Fruit fly (Drosophila melanogaster) whole organism, embryonic: Measurements from ENCODE around the gene her.

ENCODE experiments used
- Blimp-1 ChIP-seq: fragments of 200-800 bp; sonication (Bioruptor generic); optimal IDR thresholded peaks from 3 replicates; lab custom pipeline; 2018; ENCODE audit warnings: missing biosample characterization, missing genetic modification characterization, mild to moderate bottlenecking, moderate library complexity, missing genetic modification reagents
- CG10321 ChIP-seq: fragments of 200-800 bp; sonication (Bioruptor generic); IDR thresholded peaks from 2 replicates; pipeline ENCODE4 v1.3.6; 2022; ENCODE audit warnings: missing biosample characterization, missing genetic modification characterization
- CG10654 ChIP-seq: fragments of 200-800 bp; sonication (Bioruptor generic); optimal IDR thresholded peaks from 2 replicates; lab custom pipeline; 2016; ENCODE audit warnings: missing biosample characterization, missing genetic modification characterization
- CG10959 ChIP-seq: fragments of 200-800 bp; sonication (Bioruptor generic); IDR thresholded peaks from 2 replicates; pipeline ENCODE4 v1.3.6; 2022; ENCODE audit warnings: missing biosample characterization, missing genetic modification characterization
- CG11696 ChIP-seq: fragments of 200-800 bp; sonication (Bioruptor generic); IDR thresholded peaks from 2 replicates; pipeline ENCODE4 v1.3.6; 2022; ENCODE audit warnings: missing biosample characterization, missing genetic modification characterization
- CG12391 ChIP-seq: fragments of 200-800 bp; sonication (Bioruptor generic); optimal IDR thresholded peaks from 3 replicates; lab custom pipeline; 2018; ENCODE audit warnings: missing biosample characterization, mild to moderate bottlenecking, missing genetic modification characterization, moderate library complexity
- CG13296 ChIP-seq: fragments of 200-800 bp; sonication (Bioruptor generic); optimal IDR thresholded peaks from 3 replicates; lab custom pipeline; 2018; ENCODE audit warnings: missing biosample characterization, mild to moderate bottlenecking, missing genetic modification characterization
- CG13775 ChIP-seq: fragments of 200-800 bp; sonication (Bioruptor generic); optimal IDR thresholded peaks from 3 replicates; lab custom pipeline; 2017; ENCODE audit warnings: missing biosample characterization, mild to moderate bottlenecking, missing genetic modification characterization
- CG15073 ChIP-seq: fragments of 200-800 bp; sonication (Bioruptor generic); optimal IDR thresholded peaks from 2 replicates; lab custom pipeline; 2016; ENCODE audit warnings: missing biosample characterization, missing genetic modification characterization
- CG1647 ChIP-seq: fragments of 200-800 bp; sonication (Bioruptor generic); optimal IDR thresholded peaks from 3 replicates; lab custom pipeline; 2016; ENCODE audit warnings: missing biosample characterization, missing genetic modification characterization
- CG2678 ChIP-seq: fragments of 200-800 bp; sonication (Bioruptor generic); optimal IDR thresholded peaks from 3 replicates; lab custom pipeline; 2019; ENCODE audit warnings: missing biosample characterization, mild to moderate bottlenecking, missing genetic modification characterization, moderate library complexity
- CG32532 ChIP-seq: fragments of 200-800 bp; sonication (Bioruptor generic); IDR thresholded peaks from 2 replicates; pipeline ENCODE4 v1.3.6; 2022; ENCODE audit warnings: missing biosample characterization, missing genetic modification characterization
- CG32772 ChIP-seq: fragments of 200-800 bp; sonication (Bioruptor generic); IDR thresholded peaks from 2 replicates; pipeline ENCODE4 v1.3.6; 2022; ENCODE audit warnings: missing biosample characterization, missing genetic modification characterization
- CG3281 ChIP-seq: fragments of 200-800 bp; sonication (Bioruptor generic); optimal IDR thresholded peaks from 3 replicates; lab custom pipeline; 2017; ENCODE audit warnings: missing biosample characterization, mild to moderate bottlenecking, missing genetic modification characterization
- CG34224 ChIP-seq: fragments of 200-800 bp; sonication (Bioruptor generic); IDR thresholded peaks from 3 replicates; pipeline ENCODE4 v1.3.6; 2022; ENCODE audit warnings: missing biosample characterization, missing genetic modification characterization; ENCODE audit not compliant: partially characterized antibody
- CG34422 ChIP-seq: fragments of 200-800 bp; sonication (Bioruptor generic); IDR thresholded peaks from 3 replicates; pipeline ENCODE4 v1.3.6; 2022; ENCODE audit warnings: missing biosample characterization, missing genetic modification characterization
- CG6791 ChIP-seq: fragments of 200-800 bp; sonication (Bioruptor generic); IDR thresholded peaks from 3 replicates; pipeline ENCODE4 v1.3.6; 2022; ENCODE audit warnings: missing biosample characterization, missing genetic modification characterization; ENCODE audit not compliant: partially characterized antibody
- CG7372 ChIP-seq: fragments of 200-800 bp; sonication (Bioruptor generic); IDR thresholded peaks from 2 replicates; pipeline ENCODE4 v1.3.6; 2022; ENCODE audit warnings: missing biosample characterization, missing genetic modification characterization
- CG7745 ChIP-seq: fragments of 200-800 bp; sonication (Bioruptor generic); optimal IDR thresholded peaks from 2 replicates; lab custom pipeline; 2018; ENCODE audit warnings: missing biosample characterization, mild to moderate bottlenecking, missing genetic modification characterization, moderate library complexity
- CoRest ChIP-seq: fragments of 200-800 bp; sonication (Bioruptor generic); optimal IDR thresholded peaks from 3 replicates; lab custom pipeline; 2018; ENCODE audit warnings: missing biosample characterization, mild to moderate bottlenecking, missing genetic modification characterization, moderate library complexity
- Drgx ChIP-seq: fragments of 200-800 bp; sonication (Bioruptor generic); IDR thresholded peaks from 2 replicates; pipeline ENCODE4 v1.3.6; 2022; ENCODE audit warnings: missing biosample characterization, missing genetic modification characterization
- Fer3 ChIP-seq: fragments of 200-800 bp; sonication (Bioruptor generic); optimal IDR thresholded peaks from 2 replicates; lab custom pipeline; 2018; ENCODE audit warnings: missing biosample characterization, mild to moderate bottlenecking, missing genetic modification characterization, moderate library complexity
- HHEX ChIP-seq: fragments of 200-800 bp; sonication (Bioruptor generic); optimal IDR thresholded peaks from 3 replicates; lab custom pipeline; 2017; ENCODE audit warnings: missing biosample characterization, mild to moderate bottlenecking, missing genetic modification characterization, missing genetic modification reagents
- HLH4C ChIP-seq: fragments of 200-800 bp; sonication (Bioruptor generic); IDR thresholded peaks from 3 replicates; pipeline ENCODE4 v1.3.6; 2022; ENCODE audit warnings: missing biosample characterization, missing genetic modification characterization; ENCODE audit not compliant: partially characterized antibody
- HLHmδ ChIP-seq: fragments of 200-800 bp; sonication (Bioruptor generic); optimal IDR thresholded peaks from 2 replicates; lab custom pipeline; 2018; ENCODE audit warnings: missing biosample characterization, mild to moderate bottlenecking, missing genetic modification characterization, moderate library complexity
- Med ChIP-seq: fragments of 200-800 bp; sonication (Bioruptor generic); peaks from one replicate; lab custom pipeline; 2016; ENCODE audit warnings: missing biosample characterization, missing genetic modification characterization, mild to moderate bottlenecking, inconsistent platforms, moderate library complexity
- NfI ChIP-seq: fragments of 200-800 bp; sonication (Bioruptor generic); optimal IDR thresholded peaks from 3 replicates; lab custom pipeline; 2018; ENCODE audit warnings: missing biosample characterization, mild to moderate bottlenecking, missing genetic modification characterization, moderate library complexity
- Optix ChIP-seq: fragments of 200-800 bp; sonication (Bioruptor generic); IDR thresholded peaks from 3 replicates; pipeline ENCODE4 v1.3.6; 2022; ENCODE audit warnings: missing biosample characterization, missing genetic modification characterization
- Sin3A ChIP-seq: fragments of >200 bp; optimal IDR thresholded peaks from 2 replicates; lab custom pipeline; 2018
- Sox100B ChIP-seq: fragments of 200-800 bp; sonication (Bioruptor generic); optimal IDR thresholded peaks from 3 replicates; lab custom pipeline; 2018; ENCODE audit warnings: missing biosample characterization, mild to moderate bottlenecking, missing genetic modification characterization
- Sry-β ChIP-seq: fragments of 200-800 bp; sonication (Bioruptor generic); optimal IDR thresholded peaks from 2 replicates; lab custom pipeline; 2018; ENCODE audit warnings: missing biosample characterization, mild to moderate bottlenecking, missing genetic modification characterization, moderate library complexity
- YL-1 ChIP-seq: fragments of 200-800 bp; sonication (Bioruptor generic); optimal IDR thresholded peaks from 3 replicates; lab custom pipeline; 2017; ENCODE audit warnings: missing biosample characterization, mild to moderate bottlenecking, missing genetic modification characterization
- abd-A ChIP-seq: fragments of 200-800 bp; sonication (Bioruptor generic); optimal IDR thresholded peaks from 3 replicates; lab custom pipeline; 2019; ENCODE audit warnings: missing biosample characterization, mild to moderate bottlenecking, missing genetic modification characterization, moderate library complexity
- crol ChIP-seq: fragments of 200-800 bp; sonication (Bioruptor generic); IDR thresholded peaks from 2 replicates; pipeline ENCODE4 v1.3.6; 2022; ENCODE audit warnings: missing biosample characterization, missing genetic modification characterization
- cwo ChIP-seq: fragments of 200-800 bp; sonication (Bioruptor generic); optimal IDR thresholded peaks from 3 replicates; lab custom pipeline; 2017; ENCODE audit warnings: missing biosample characterization, missing genetic modification characterization, mild to moderate bottlenecking, moderate library complexity, missing genetic modification reagents
- dimm ChIP-seq: fragments of 200-800 bp; sonication (Bioruptor generic); IDR thresholded peaks from 2 replicates; pipeline ENCODE4 v1.3.6; 2022; ENCODE audit warnings: missing biosample characterization, missing genetic modification characterization
- fd96Cb ChIP-seq: fragments of 200-800 bp; sonication (Bioruptor generic); optimal IDR thresholded peaks from 2 replicates; lab custom pipeline; 2018; ENCODE audit warnings: missing biosample characterization, mild to moderate bottlenecking, missing genetic modification characterization, moderate library complexity
- gem ChIP-seq: fragments of 200-800 bp; sonication (Bioruptor generic); optimal IDR thresholded peaks from 2 replicates; lab custom pipeline; 2019; ENCODE audit warnings: missing biosample characterization, mild to moderate bottlenecking, missing genetic modification characterization, moderate library complexity
- grau ChIP-seq: fragments of 200-800 bp; optimal IDR thresholded peaks from 3 replicates; lab custom pipeline; 2019; ENCODE audit warnings: missing biosample characterization, mild to moderate bottlenecking, missing genetic modification characterization, moderate library complexity
- hbn ChIP-seq: fragments of 200-800 bp; sonication (Bioruptor generic); IDR thresholded peaks from 2 replicates; pipeline ENCODE4 v1.3.6; 2022; ENCODE audit warnings: missing biosample characterization, missing genetic modification characterization; ENCODE audit not compliant: partially characterized antibody
- ind ChIP-seq: fragments of 200-800 bp; sonication (Bioruptor generic); optimal IDR thresholded peaks from 3 replicates; lab custom pipeline; 2016; ENCODE audit warnings: missing biosample characterization, missing genetic modification characterization
- phol ChIP-seq: fragments of 200-800 bp; sonication (Bioruptor generic); optimal IDR thresholded peaks from 3 replicates; lab custom pipeline; 2018; ENCODE audit warnings: missing biosample characterization, mild to moderate bottlenecking, missing genetic modification characterization, moderate library complexity
- prd ChIP-seq, 3 experiments: fragments of >200 bp in 2 of 3; fragments of 200-800 bp in 1 of 3; sonication (Bioruptor generic) in 1 of 3; optimal IDR thresholded peaks in 2 of 3; IDR thresholded peaks in 1 of 3; 2 replicates in 2 of 3; 3 replicates in 1 of 3; pipeline versions ENCODE4 v1.3.6 to Lab custom; 2017 to 2022; ENCODE audit warnings: missing biosample characterization in 1 of 3, missing genetic modification characterization in 1 of 3
- rib ChIP-seq: fragments of 200-800 bp; sonication (Bioruptor generic); IDR thresholded peaks from 2 replicates; pipeline ENCODE4 v1.3.6; 2022; ENCODE audit warnings: missing biosample characterization, missing genetic modification characterization
- scrt ChIP-seq: fragments of 200-800 bp; sonication (Bioruptor generic); optimal IDR thresholded peaks from 2 replicates; lab custom pipeline; 2018; ENCODE audit warnings: missing biosample characterization, mild to moderate bottlenecking, missing genetic modification characterization, moderate library complexity
- sens ChIP-seq: fragments of 200-800 bp; sonication (Bioruptor generic); peaks from one replicate; lab custom pipeline; 2016; ENCODE audit warnings: missing biosample characterization, missing genetic modification characterization
- sob ChIP-seq: fragments of 200-800 bp; sonication (Bioruptor generic); IDR thresholded peaks from 2 replicates; pipeline ENCODE4 v1.3.6; 2022; ENCODE audit warnings: missing biosample characterization, missing genetic modification characterization
- sug ChIP-seq: fragments of 200-800 bp; optimal IDR thresholded peaks from 2 replicates; lab custom pipeline; 2019; ENCODE audit warnings: missing biosample characterization, mild to moderate bottlenecking, missing genetic modification characterization, moderate library complexity
- tap ChIP-seq: fragments of 200-800 bp; optimal IDR thresholded peaks from 3 replicates; lab custom pipeline; 2019; ENCODE audit warnings: missing biosample characterization, mild to moderate bottlenecking, missing genetic modification characterization, moderate library complexity
- tup ChIP-seq: fragments of 200-800 bp; sonication (Bioruptor generic); optimal IDR thresholded peaks from 2 replicates; lab custom pipeline; 2016; ENCODE audit warnings: missing biosample characterization, mild to moderate bottlenecking, missing genetic modification characterization, moderate library complexity

Gene her

DNA sequence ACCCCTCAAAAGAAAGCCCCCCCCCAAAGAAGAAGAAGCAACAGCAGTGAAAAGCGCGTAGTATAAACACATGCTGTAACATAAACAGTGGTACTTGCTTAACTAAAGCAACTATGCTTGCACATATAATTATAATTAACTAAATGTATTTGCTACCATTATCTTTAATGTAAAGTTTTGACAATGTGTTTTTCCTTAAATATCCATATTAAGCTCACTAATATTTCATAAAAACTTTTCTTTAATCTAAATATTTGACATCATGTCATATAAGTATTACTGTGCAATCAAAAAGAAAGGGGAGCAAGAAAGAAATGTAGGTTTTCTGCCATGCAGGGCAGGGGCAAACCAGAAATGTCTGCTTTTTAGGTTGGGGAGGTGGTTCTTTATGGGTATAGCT is 39.8 kb downstream of the her start:
- TF ChIP-seq CG10959 (GFP tag; lab: Robert Waterston, UW): no peak
- peak; percentile 51 for TF ChIP-seq phol (tag; lab: Kevin White, UChicago)
- TF ChIP-seq dimm (GFP tag; lab: Robert Waterston, UW): no peak
- TF ChIP-seq cwo (GFP tag; lab: Kevin White, UChicago): peak; percentile 43
- no peak for TF ChIP-seq NfI
- TF ChIP-seq CG1647 (GFP tag; lab: Kevin White, UChicago): no peak
- TF ChIP-seq CG6791: no peak
- TF ChIP-seq HLH4C (GFP tag; lab: Robert Waterston, UW): no peak
- TF ChIP-seq abd-A (tag; lab: Kevin White, UChicago): peak; percentile 67
- peak; percentile 81 for TF ChIP-seq crol
- no peak for TF ChIP-seq sug (tag; lab: Kevin White, UChicago)
- TF ChIP-seq Drgx (GFP tag; lab: Robert Waterston, UW): 0 out of 2 replicates have a peak, but pooled peaks have one; percentile 8
- TF ChIP-seq Blimp-1 (GFP tag; lab: Kevin White, UChicago): peak; percentile 56
- TF ChIP-seq CG3281 (GFP tag; lab: Kevin White, UChicago): peak; percentile 53
- TF ChIP-seq Sin3A (lab: Kevin White, UChicago): no peak
- no peak for TF ChIP-seq CG7745 (tag; lab: Kevin White, UChicago)
- peak; percentile 21; the same call in 1 of the 2 replicates for TF ChIP-seq CG32532
- TF ChIP-seq CG13775 (GFP tag; lab: Kevin White, UChicago): no peak
- TF ChIP-seq CG2678: peak; percentile 70
- no peak for TF ChIP-seq rib (GFP tag; lab: Robert Waterston, UW)
- peak; percentile 13; the same call in 1 of the 2 replicates for TF ChIP-seq CG7372
- no peak for TF ChIP-seq YL-1 (GFP tag; lab: Kevin White, UChicago)
- TF ChIP-seq Sox100B (GFP tag; lab: Kevin White, UChicago): peak; percentile 30
- no peak for TF ChIP-seq tup (GFP tag; lab: Kevin White, UChicago)
- TF ChIP-seq CoRest: no peak
- peak; percentile 37 for TF ChIP-seq gem (tag; lab: Kevin White, UChicago)
- TF ChIP-seq CG10654 (GFP tag; lab: Kevin White, UChicago): peak; percentile 11
- TF ChIP-seq sob: no peak
- TF ChIP-seq sens (GFP tag; lab: Kevin White, UChicago): peak; percentile 74
- 0 out of 3 replicates have a peak, but pooled peaks have one; percentile 34 for TF ChIP-seq CG34422 (GFP tag; lab: Robert Waterston, UW)
- TF ChIP-seq hbn (GFP tag; lab: Robert Waterston, UW): no peak
- peak; percentile 63; the same call in 1 of the 2 replicates for TF ChIP-seq CG32772 (GFP tag; lab: Robert Waterston, UW)
- peak; percentile 54 for TF ChIP-seq tap
- no peak for TF ChIP-seq HLHmδ (GFP tag; lab: Kevin White, UChicago)
- TF ChIP-seq CG15073 (GFP tag; lab: Kevin White, UChicago): no peak
- peak; percentile 44 for TF ChIP-seq Fer3 (tag; lab: Kevin White, UChicago)
- TF ChIP-seq prd (optimal IDR thresholded peaks at IDR 0.05; lab: Kevin White, UChicago): no peak
- peak; percentile 44; the same call in 1 of the 3 replicates for TF ChIP-seq prd (GFP tag; IDR thresholded peaks at IDR 0.05; lab: Robert Waterston, UW)
- TF ChIP-seq grau: peak; percentile 10
- TF ChIP-seq HHEX (GFP tag; lab: Kevin White, UChicago): no peak
- no peak for TF ChIP-seq CG34224 (GFP tag; lab: Robert Waterston, UW)
- peak; percentile 34 for TF ChIP-seq ind (GFP tag; lab: Kevin White, UChicago)
- TF ChIP-seq Med (GFP tag; lab: Kevin White, UChicago): peak; percentile 3
- no peak for TF ChIP-seq CG10321 (GFP tag; lab: Robert Waterston, UW)
- TF ChIP-seq Sry-β (GFP tag; lab: Kevin White, UChicago): no peak
- peak; percentile 16 for TF ChIP-seq fd96Cb (tag; lab: Kevin White, UChicago)
- 0 out of 2 replicates have a peak, but pooled peaks have one; percentile 10 for TF ChIP-seq CG11696 (GFP tag; lab: Robert Waterston, UW)
- TF ChIP-seq scrt (GFP tag; lab: Kevin White, UChicago): peak; percentile 40
- no peak for TF ChIP-seq CG12391 (tag; lab: Kevin White, UChicago)
- TF ChIP-seq Optix: no peak
- peak; percentile 30 for TF ChIP-seq CG13296 (GFP tag; lab: Kevin White, UChicago)
